Fruit fly (Drosophila melanogaster) whole organism, embryonic: ENCODE results near the gene CG42335.

Source experiments
- Adf1 ChIP-seq: fragments of 200-800 bp; sonication (Bioruptor generic); IDR thresholded peaks from 2 replicates; pipeline ENCODE4 v1.3.6; 2022; ENCODE audit warnings: missing biosample characterization, missing genetic modification characterization
- Antp ChIP-seq: fragments of 200-800 bp; sonication (Bioruptor generic); optimal IDR thresholded peaks from 3 replicates; lab custom pipeline; 2016; ENCODE audit warnings: missing biosample characterization, missing genetic modification characterization
- BtbVII ChIP-seq: fragments of 200-800 bp; sonication (Bioruptor generic); optimal IDR thresholded peaks from 3 replicates; lab custom pipeline; 2017; ENCODE audit warnings: missing biosample characterization, mild to moderate bottlenecking, missing genetic modification characterization
- CG10543 ChIP-seq: fragments of 200-800 bp; sonication (Bioruptor generic); optimal IDR thresholded peaks from 3 replicates; lab custom pipeline; 2017; ENCODE audit warnings: missing biosample characterization, mild to moderate bottlenecking, missing genetic modification characterization, moderate library complexity
- CG10654 ChIP-seq: fragments of 200-800 bp; sonication (Bioruptor generic); optimal IDR thresholded peaks from 2 replicates; lab custom pipeline; 2016; ENCODE audit warnings: missing biosample characterization, missing genetic modification characterization
- CG10959 ChIP-seq: fragments of 200-800 bp; sonication (Bioruptor generic); IDR thresholded peaks from 2 replicates; pipeline ENCODE4 v1.3.6; 2022; ENCODE audit warnings: missing biosample characterization, missing genetic modification characterization
- CG12104 ChIP-seq: fragments of 200-800 bp; sonication (Bioruptor generic); optimal IDR thresholded peaks from 3 replicates; lab custom pipeline; 2016; ENCODE audit warnings: missing biosample characterization, missing genetic modification characterization
- CG17186 ChIP-seq: fragments of 200-800 bp; sonication (Bioruptor generic); optimal IDR thresholded peaks from 3 replicates; lab custom pipeline; 2017; ENCODE audit warnings: missing biosample characterization, missing genetic modification reagents, missing genetic modification characterization
- CG2678 ChIP-seq: fragments of 200-800 bp; sonication (Bioruptor generic); optimal IDR thresholded peaks from 3 replicates; lab custom pipeline; 2019; ENCODE audit warnings: missing biosample characterization, mild to moderate bottlenecking, missing genetic modification characterization, moderate library complexity
- CG33557 ChIP-seq: fragments of 200-800 bp; sonication (Bioruptor generic); optimal IDR thresholded peaks from 2 replicates; lab custom pipeline; 2019; ENCODE audit warnings: missing biosample characterization, mild to moderate bottlenecking, missing genetic modification characterization, moderate library complexity
- CG34376 ChIP-seq: fragments of 200-800 bp; sonication (Bioruptor generic); optimal IDR thresholded peaks from 2 replicates; lab custom pipeline; 2018; ENCODE audit warnings: missing biosample characterization, mild to moderate bottlenecking, missing genetic modification characterization
- CG3847 ChIP-seq: fragments of 200-800 bp; sonication (Bioruptor generic); IDR thresholded peaks from 2 replicates; pipeline ENCODE4 v1.3.6; 2022; ENCODE audit warnings: missing biosample characterization, missing genetic modification characterization
- CG4404 ChIP-seq: fragments of 200-800 bp; sonication (Bioruptor generic); IDR thresholded peaks from 2 replicates; pipeline ENCODE4 v1.3.6; 2022; ENCODE audit warnings: missing biosample characterization, missing genetic modification characterization
- CG7372 ChIP-seq: fragments of 200-800 bp; sonication (Bioruptor generic); IDR thresholded peaks from 2 replicates; pipeline ENCODE4 v1.3.6; 2022; ENCODE audit warnings: missing biosample characterization, missing genetic modification characterization
- CG7556 ChIP-seq: fragments of 200-800 bp; sonication (Bioruptor generic); optimal IDR thresholded peaks from 2 replicates; lab custom pipeline; 2017; ENCODE audit warnings: missing biosample characterization, mild to moderate bottlenecking, missing genetic modification characterization
- CG9437 ChIP-seq: fragments of 200-800 bp; sonication (Bioruptor generic); optimal IDR thresholded peaks from 2 replicates; lab custom pipeline; 2018; ENCODE audit warnings: missing biosample characterization, mild to moderate bottlenecking, missing genetic modification characterization
- D19B ChIP-seq: fragments of 200-800 bp; sonication (Bioruptor generic); optimal IDR thresholded peaks from 2 replicates; lab custom pipeline; 2017; ENCODE audit warnings: missing biosample characterization, mild to moderate bottlenecking, missing genetic modification characterization
- Dad ChIP-seq: fragments of 200-800 bp; sonication (Bioruptor generic); optimal IDR thresholded peaks from 3 replicates; lab custom pipeline; 2016; ENCODE audit warnings: missing biosample characterization, missing genetic modification characterization
- Dek ChIP-seq: fragments of 200-800 bp; sonication (Bioruptor generic); optimal IDR thresholded peaks from 3 replicates; lab custom pipeline; 2019; ENCODE audit warnings: missing biosample characterization, mild to moderate bottlenecking, missing genetic modification characterization, moderate library complexity
- Doc3 ChIP-seq: fragments of 200-800 bp; sonication (Bioruptor generic); IDR thresholded peaks from 3 replicates; pipeline ENCODE4 v1.3.6; 2022; ENCODE audit warnings: missing biosample characterization, missing genetic modification characterization; ENCODE audit not compliant: partially characterized antibody
- H2.0 ChIP-seq: fragments of 200-800 bp; sonication (Bioruptor generic); IDR thresholded peaks from 2 replicates; pipeline ENCODE4 v1.3.6; 2022; ENCODE audit warnings: missing biosample characterization, missing genetic modification characterization
- HLH3B ChIP-seq: fragments of 200-800 bp; sonication (Bioruptor generic); IDR thresholded peaks from 2 replicates; pipeline ENCODE4 v1.3.6; 2022; ENCODE audit warnings: missing biosample characterization, missing genetic modification characterization
- HLH54F ChIP-seq: fragments of 200-800 bp; sonication (Bioruptor generic); optimal IDR thresholded peaks from 3 replicates; lab custom pipeline; 2016; ENCODE audit warnings: missing biosample characterization, missing genetic modification characterization
- HmgZ ChIP-seq: fragments of 200-800 bp; sonication (Bioruptor generic); optimal IDR thresholded peaks from 2 replicates; lab custom pipeline; 2018; ENCODE audit warnings: missing biosample characterization, mild to moderate bottlenecking, missing genetic modification characterization
- MESR4 ChIP-seq: fragments of 200-800 bp; sonication (Bioruptor generic); optimal IDR thresholded peaks from 2 replicates; lab custom pipeline; 2018; ENCODE audit warnings: missing biosample characterization, mild to moderate bottlenecking, missing genetic modification characterization, moderate library complexity
- NfI ChIP-seq: fragments of 200-800 bp; sonication (Bioruptor generic); optimal IDR thresholded peaks from 3 replicates; lab custom pipeline; 2018; ENCODE audit warnings: missing biosample characterization, mild to moderate bottlenecking, missing genetic modification characterization, moderate library complexity
- Oaz ChIP-seq: fragments of 200-800 bp; sonication (Bioruptor generic); IDR thresholded peaks from 2 replicates; pipeline ENCODE4 v1.3.6; 2022; ENCODE audit warnings: missing biosample characterization, missing genetic modification characterization
- Pdp1 ChIP-seq, 2 experiments: fragments of 200-800 bp; sonication (Bioruptor generic); optimal IDR thresholded peaks; 3 replicates each; lab custom pipeline; 2016; ENCODE audit warnings: missing biosample characterization in 2 of 2, missing genetic modification characterization in 2 of 2, mild to moderate bottlenecking in 1 of 2, moderate library complexity in 1 of 2
- Ravus ChIP-seq: fragments of 200-800 bp; sonication (Bioruptor generic); IDR thresholded peaks from 2 replicates; pipeline ENCODE4 v1.3.6; 2022; ENCODE audit warnings: missing biosample characterization, missing genetic modification characterization
- Rx ChIP-seq: fragments of 200-800 bp; sonication (Bioruptor generic); IDR thresholded peaks from 2 replicates; pipeline ENCODE4 v1.3.6; 2022; ENCODE audit warnings: missing biosample characterization, missing genetic modification characterization
- Usf ChIP-seq: fragments of 200-800 bp; sonication (Bioruptor generic); optimal IDR thresholded peaks from 2 replicates; lab custom pipeline; 2017; ENCODE audit warnings: missing genotype, missing biosample characterization, missing genetic modification characterization
- Xrp1 ChIP-seq: fragments of 200-800 bp; sonication (Bioruptor generic); IDR thresholded peaks from 2 replicates; pipeline ENCODE4 v1.3.6; 2022; ENCODE audit warnings: missing biosample characterization, missing genetic modification characterization
- ara ChIP-seq: fragments of 200-800 bp; sonication (Bioruptor generic); IDR thresholded peaks from 2 replicates; pipeline ENCODE4 v1.3.6; 2022; ENCODE audit warnings: missing biosample characterization, missing genetic modification characterization
- bsh ChIP-seq, 2 experiments: fragments of 200-800 bp; sonication (Bioruptor generic); optimal IDR thresholded peaks; 2 replicates each; lab custom pipeline; 2017 to 2018; ENCODE audit warnings: mild to moderate bottlenecking in 2 of 2, missing biosample characterization in 2 of 2, missing genetic modification characterization in 2 of 2, moderate library complexity in 1 of 2
- btn ChIP-seq: fragments of 200-800 bp; sonication (Bioruptor generic); optimal IDR thresholded peaks from 2 replicates; lab custom pipeline; 2016; ENCODE audit warnings: missing biosample characterization, missing genetic modification characterization
- dan ChIP-seq: fragments of 200-800 bp; sonication (Bioruptor generic); IDR thresholded peaks from 2 replicates; pipeline ENCODE4 v1.3.6; 2022; ENCODE audit warnings: missing biosample characterization, missing genetic modification characterization
- gce ChIP-seq: fragments of 200-800 bp; sonication (Bioruptor generic); IDR thresholded peaks from 3 replicates; pipeline ENCODE4 v1.3.6; 2022; ENCODE audit warnings: missing biosample characterization, missing genetic modification characterization
- gcm2 ChIP-seq: fragments of 200-800 bp; sonication (Bioruptor generic); optimal IDR thresholded peaks from 2 replicates; lab custom pipeline; 2016; ENCODE audit warnings: missing biosample characterization, missing genetic modification characterization
- grau ChIP-seq: fragments of 200-800 bp; optimal IDR thresholded peaks from 3 replicates; lab custom pipeline; 2019; ENCODE audit warnings: missing biosample characterization, mild to moderate bottlenecking, missing genetic modification characterization, moderate library complexity
- hbn ChIP-seq: fragments of 200-800 bp; sonication (Bioruptor generic); IDR thresholded peaks from 2 replicates; pipeline ENCODE4 v1.3.6; 2022; ENCODE audit warnings: missing biosample characterization, missing genetic modification characterization; ENCODE audit not compliant: partially characterized antibody
- jumu ChIP-seq: fragments of 200-800 bp; sonication (Bioruptor generic); optimal IDR thresholded peaks from 3 replicates; lab custom pipeline; 2016; ENCODE audit warnings: missing biosample characterization, missing genetic modification characterization
- kah ChIP-seq: fragments of 200-800 bp; sonication (Bioruptor generic); optimal IDR thresholded peaks from 2 replicates; lab custom pipeline; 2018; ENCODE audit warnings: missing biosample characterization, mild to moderate bottlenecking, missing genetic modification characterization
- kay ChIP-seq: fragments of 200-800 bp; sonication (Bioruptor generic); optimal IDR thresholded peaks from 2 replicates; lab custom pipeline; 2016; ENCODE audit warnings: missing biosample characterization, missing genetic modification characterization
- knrl ChIP-seq: fragments of 200-800 bp; sonication (Bioruptor generic); IDR thresholded peaks from 3 replicates; pipeline ENCODE4 v1.3.6; 2022; ENCODE audit warnings: missing biosample characterization, missing genetic modification characterization; ENCODE audit not compliant: partially characterized antibody
- p53 ChIP-seq: fragments of 200-800 bp; sonication (Bioruptor generic); optimal IDR thresholded peaks from 2 replicates; lab custom pipeline; 2016; ENCODE audit warnings: missing biosample characterization, missing genetic modification characterization
- pum ChIP-seq: fragments of 200-800 bp; sonication (Bioruptor generic); optimal IDR thresholded peaks from 2 replicates; lab custom pipeline; 2016; ENCODE audit warnings: missing biosample characterization, missing genetic modification characterization
- so ChIP-seq: fragments of 200-800 bp; sonication (Bioruptor generic); IDR thresholded peaks from 3 replicates; pipeline ENCODE4 v1.3.6; 2022; ENCODE audit warnings: missing biosample characterization, missing genetic modification characterization
- sr ChIP-seq: fragments of 200-800 bp; sonication (Bioruptor generic); IDR thresholded peaks from 3 replicates; pipeline ENCODE4 v1.3.6; 2022; ENCODE audit warnings: missing biosample characterization, missing genetic modification characterization
- sug ChIP-seq: fragments of 200-800 bp; optimal IDR thresholded peaks from 2 replicates; lab custom pipeline; 2019; ENCODE audit warnings: missing biosample characterization, mild to moderate bottlenecking, missing genetic modification characterization, moderate library complexity
- ttk ChIP-seq: fragments of 200-800 bp; sonication (Bioruptor generic); IDR thresholded peaks from 2 replicates; pipeline ENCODE4 v2.1.2; 2022; ENCODE audit warnings: missing biosample characterization, missing genetic modification characterization
- twi ChIP-seq: fragments of 200-800 bp; optimal IDR thresholded peaks from 2 replicates; lab custom pipeline; 2019; ENCODE audit warnings: missing biosample characterization, mild to moderate bottlenecking, missing genetic modification characterization, moderate library complexity
- wek ChIP-seq: fragments of 200-800 bp; sonication (Bioruptor generic); optimal IDR thresholded peaks from 3 replicates; lab custom pipeline; 2018; ENCODE audit warnings: missing biosample characterization, mild to moderate bottlenecking, missing genetic modification characterization, moderate library complexity

Gene CG42335

dm6 chr3R:21740766-21741350 is 17.7 kb upstream of the CG42335 start:
- TF ChIP-seq pum (GFP tag; lab: Kevin White, UChicago), result no peak
- TF ChIP-seq CG17186 (GFP tag; lab: Kevin White, UChicago), result no peak
- no peak for TF ChIP-seq D19B (GFP tag; lab: Kevin White, UChicago)
- TF ChIP-seq Antp (GFP tag; lab: Kevin White, UChicago), result no peak
- TF ChIP-seq CG12104 (GFP tag; lab: Kevin White, UChicago), result no peak
- no peak for TF ChIP-seq dan (GFP tag; lab: Robert Waterston, UW)
- TF ChIP-seq CG10543, result peak; percentile 57
- peak; percentile 75 for TF ChIP-seq sug (tag; lab: Kevin White, UChicago)
- no peak for TF ChIP-seq CG2678
- TF ChIP-seq twi (tag; lab: Kevin White, UChicago), result peak; percentile 60
- TF ChIP-seq NfI (GFP tag; lab: Kevin White, UChicago), result no peak
- peak; percentile 54 for TF ChIP-seq grau (tag; lab: Kevin White, UChicago)
- TF ChIP-seq CG4404, result no peak
- TF ChIP-seq Pdp1 (GFP tag; optimal IDR thresholded peaks at IDR 0.05; lab: Kevin White, UChicago), result peak in 1 of 2 experiments; percentile 90
- no peak for TF ChIP-seq Doc3
- no peak for TF ChIP-seq CG10959 (GFP tag; lab: Robert Waterston, UW)
- no peak for TF ChIP-seq ttk (GFP tag; lab: Robert Waterston, UW)
- TF ChIP-seq jumu (GFP tag; lab: Kevin White, UChicago), result no peak
- peak; percentile 72 for TF ChIP-seq CG34376 (GFP tag; lab: Kevin White, UChicago)
- no peak for TF ChIP-seq Xrp1 (GFP tag; lab: Robert Waterston, UW)
- TF ChIP-seq CG7372 (GFP tag; lab: Robert Waterston, UW), result no peak
- no peak for TF ChIP-seq p53 (GFP tag; lab: Kevin White, UChicago)
- no peak for TF ChIP-seq H2.0
- TF ChIP-seq MESR4, result no peak
- TF ChIP-seq hbn (GFP tag; lab: Robert Waterston, UW), result no peak
- no peak for TF ChIP-seq btn (GFP tag; lab: Kevin White, UChicago)
- TF ChIP-seq CG7556 (GFP tag; lab: Kevin White, UChicago), result no peak
- no peak for TF ChIP-seq Usf (GFP tag; lab: Kevin White, UChicago)
- TF ChIP-seq CG33557 (GFP tag; lab: Kevin White, UChicago), result no peak
- TF ChIP-seq bsh (GFP tag; optimal IDR thresholded peaks at IDR 0.05; lab: Kevin White, UChicago), result no peak
- peak; percentile 80 for TF ChIP-seq wek
- TF ChIP-seq kah (GFP tag; lab: Kevin White, UChicago), result no peak
- no peak for TF ChIP-seq Adf1 (GFP tag; lab: Robert Waterston, UW)
- TF ChIP-seq HLH54F (GFP tag; lab: Kevin White, UChicago), result no peak
- no peak for TF ChIP-seq sr (GFP tag; lab: Robert Waterston, UW)
- no peak for TF ChIP-seq CG9437 (GFP tag; lab: Kevin White, UChicago)
- no peak for TF ChIP-seq ara (GFP tag; lab: Robert Waterston, UW)
- TF ChIP-seq Ravus (GFP tag; lab: Robert Waterston, UW), result no peak
- TF ChIP-seq Dad (GFP tag; lab: Kevin White, UChicago), result no peak
- TF ChIP-seq HmgZ (tag; lab: Kevin White, UChicago), result peak; percentile 29
- no peak for TF ChIP-seq BtbVII (GFP tag; lab: Kevin White, UChicago)
- TF ChIP-seq so, result no peak
- TF ChIP-seq Dek (tag; lab: Kevin White, UChicago), result no peak
- no peak for TF ChIP-seq Oaz (GFP tag; lab: Robert Waterston, UW)
- no peak for TF ChIP-seq gcm2 (GFP tag; lab: Kevin White, UChicago)
- TF ChIP-seq HLH3B (GFP tag; lab: Robert Waterston, UW), result no peak
- TF ChIP-seq kay (GFP tag; lab: Kevin White, UChicago), result peak; percentile 16
- TF ChIP-seq CG10654 (GFP tag; lab: Kevin White, UChicago), result no peak
- TF ChIP-seq gce (GFP tag; lab: Robert Waterston, UW), result no peak
- no peak for TF ChIP-seq knrl
- no peak for TF ChIP-seq Rx (GFP tag; lab: Robert Waterston, UW)
- no peak for TF ChIP-seq CG3847 (GFP tag; lab: Robert Waterston, UW)
